Worm (Caenorhabditis elegans): ENCODE measurements around the gene F40F8.12.

The F40F8.12 gene

ce11 chrII:11125059-11125594 lies 4.5 kb upstream of the F40F8.12 start (continued):
- no peak for TF ChIP-seq dpl-1 (GFP tag; optimal IDR thresholded peaks at IDR 0.05)
- no peak for TF ChIP-seq C17E4.6 (GFP tag; IDR thresholded peaks at IDR 0.05)
- no peak for TF ChIP-seq ceh-79 (tag; optimal IDR thresholded peaks at IDR 0.05)
- TF ChIP-seq let-607 (tag; optimal IDR thresholded peaks at IDR 0.05), result no peak
- TF ChIP-seq Y67H2A.10 (GFP tag; conservative IDR thresholded peaks at IDR 0.05), result no peak
- no peak for TF ChIP-seq mes-4 (tag; optimal IDR thresholded peaks at IDR 0.05)
- TF ChIP-seq Y56A3A.18 (GFP tag; IDR thresholded peaks at IDR 0.05), result no peak
- no peak for TF ChIP-seq madf-10 (tag; optimal IDR thresholded peaks at IDR 0.05)
- TF ChIP-seq mel-28 (tag; optimal IDR thresholded peaks at IDR 0.05; ENCODE audit: borderline replicate concordance), result no peak
- TF ChIP-seq ama-1 (optimal IDR thresholded peaks at IDR 0.05), result no peak
- TF ChIP-seq ama-1 (GFP tag; optimal IDR thresholded peaks at IDR 0.05), result no peak
- TF ChIP-seq pbrm-1 (GFP tag; IDR thresholded peaks at IDR 0.05), result 0 out of 2 replicates have a peak, but pooled peaks have one; percentile 20
- TF ChIP-seq lin-26 (GFP tag; IDR thresholded peaks at IDR 0.05), result peak; percentile 72; the same call in 1 of the 2 replicates
- no peak for TF ChIP-seq tbp1 (GFP tag; optimal IDR thresholded peaks at IDR 0.05)
- TF ChIP-seq him-1 (tag; optimal IDR thresholded peaks at IDR 0.05), result peak; percentile 16
- no peak for TF ChIP-seq bed-2 (GFP tag; IDR thresholded peaks at IDR 0.05)
- no peak for TF ChIP-seq egl-18 (GFP tag; IDR thresholded peaks at IDR 0.05)

- TF ChIP-seq snpc-1.1 (tag; optimal IDR thresholded peaks at IDR 0.05; ENCODE audit: insufficient read depth) (peak; percentile 8), ceh-27 (GFP tag; optimal IDR thresholded peaks at IDR 0.05) (no peak), athp-1 (tag; optimal IDR thresholded peaks at IDR 0.05) (no peak), ceh-100 (GFP tag; IDR thresholded peaks at IDR 0.05) (no peak), mes-4 (tag; optimal IDR thresholded peaks at IDR 0.05) (no peak), Y67H2A.10 (GFP tag; conservative IDR thresholded peaks at IDR 0.05) (no peak), D2030.7 (GFP tag; IDR thresholded peaks at IDR 0.05) (peak; percentile 63), ztf-28 (GFP tag; IDR thresholded peaks at IDR 0.05) (no peak), F39B2.1 (GFP tag; IDR thresholded peaks at IDR 0.05) (no peak), snpc-1.3 (tag; optimal IDR thresholded peaks at IDR 0.05; ENCODE audit: insufficient read depth) (peak; percentile 10), pbrm-1 (GFP tag; IDR thresholded peaks at IDR 0.05) (peak; percentile 6; the same call in 1 of the 2 replicates), madf-10 (tag; optimal IDR thresholded peaks at IDR 0.05) (no peak), ztf-18 (tag; optimal IDR thresholded peaks at IDR 0.05) (no peak), somi-1 (GFP tag; optimal IDR thresholded peaks at IDR 0.05) (no peak), ztf-6 (GFP tag; IDR thresholded peaks at IDR 0.05) (no peak), F52B5.7 (tag; optimal IDR thresholded peaks at IDR 0.05) (no peak), hmg-1.2 (GFP tag; IDR thresholded peaks at IDR 0.05) (peak; percentile 97), akir-1 (GFP tag; optimal IDR thresholded peaks at IDR 0.05) (no peak), lir-1 (GFP tag; conservative IDR thresholded peaks at IDR 0.05) (no peak), Y79H2A.3 (GFP tag; conservative IDR thresholded peaks at IDR 0.05) (no peak), rcor-1 (GFP tag; IDR thresholded peaks at IDR 0.05) (0 out of 2 replicates have a peak, but pooled peaks have one; percentile 16), sptf-2 (GFP tag; optimal IDR thresholded peaks at IDR 0.05) (no peak), lin-40 (tag; optimal IDR thresholded peaks at IDR 0.05) (no peak), snpc-4 (GFP tag; optimal IDR thresholded peaks at IDR 0.05) (no peak), snpc-4 (tag; optimal IDR thresholded peaks at IDR 0.05) (peak in 2 of 4 experiments; percentile 39 to 46), hlh-26 (GFP tag; conservative IDR thresholded peaks at IDR 0.05) (no peak), cebp-1 (GFP tag; IDR thresholded peaks at IDR 0.05) (no peak), cebp-1 (tag; optimal IDR thresholded peaks at IDR 0.05) (peak; percentile 11), nfya-2 (GFP tag; IDR thresholded peaks at IDR 0.05) (no peak), dpl-1 (GFP tag; optimal IDR thresholded peaks at IDR 0.05) (no peak), F33H1.4 (GFP tag; IDR thresholded peaks at IDR 0.05) (peak; percentile 94), F23B12.7 (tag; optimal IDR thresholded peaks at IDR 0.05; ENCODE audit: insufficient read depth) (peak; percentile 83), gei-17 (GFP tag; optimal IDR thresholded peaks at IDR 0.05) (no peak), ccch-3 (GFP tag; optimal IDR thresholded peaks at IDR 0.05) (no peak)
Measured at ce11 chrII:11126312-11127000, 3.2 kb upstream of the F40F8.12 start, which contains the start of the genes rps-9 and lsm-1. Gene rps-9, minus strand, starts transcription at chrII:11126362. Gene lsm-1, plus strand, starts transcription at chrII:11126950.
